Fruit fly (Drosophila melanogaster) whole organism, pupa: ENCODE measurements around the gene grsm.

Source experiments
- CG12605 ChIP-seq: fragments of 200-800 bp; sonication (Bioruptor generic); IDR thresholded peaks from 2 replicates; pipeline ENCODE4 v1.3.6; 2022; ENCODE audit warnings: missing biosample characterization, missing genetic modification characterization
- CG13204 ChIP-seq: fragments of 200-800 bp; sonication (Bioruptor generic); optimal IDR thresholded peaks from 2 replicates; lab custom pipeline; 2018; ENCODE audit warnings: missing biosample characterization, mild to moderate bottlenecking, missing genetic modification characterization, moderate library complexity
- CG15710 ChIP-seq: fragments of 200-800 bp; sonication (Bioruptor generic); optimal IDR thresholded peaks from 2 replicates; lab custom pipeline; 2018; ENCODE audit warnings: missing biosample characterization, mild to moderate bottlenecking, missing genetic modification characterization, moderate library complexity
- CG17806 ChIP-seq: fragments of 200-800 bp; sonication (Bioruptor generic); optimal IDR thresholded peaks from 2 replicates; lab custom pipeline; 2018; ENCODE audit warnings: missing biosample characterization, mild to moderate bottlenecking, missing genetic modification characterization, moderate library complexity
- CG32121 ChIP-seq: fragments of 200-800 bp; sonication (Bioruptor generic); IDR thresholded peaks from 2 replicates; pipeline ENCODE4 v1.3.6; 2022; ENCODE audit warnings: missing biosample characterization, missing genetic modification characterization
- CG4496 ChIP-seq: fragments of 200-800 bp; sonication (Bioruptor generic); IDR thresholded peaks from 3 replicates; pipeline ENCODE4 v1.3.6; 2022; ENCODE audit warnings: missing biosample characterization, missing genetic modification characterization
- CG8301 ChIP-seq: fragments of 200-800 bp; sonication (Bioruptor generic); optimal IDR thresholded peaks from 2 replicates; lab custom pipeline; 2018; ENCODE audit warnings: missing biosample characterization, mild to moderate bottlenecking, missing genetic modification characterization
- D1 ChIP-seq: fragments of 200-800 bp; sonication (Bioruptor generic); optimal IDR thresholded peaks from 2 replicates; lab custom pipeline; 2018; ENCODE audit warnings: missing biosample characterization, mild to moderate bottlenecking, missing genetic modification characterization, moderate library complexity
- EcR ChIP-seq: fragments of 200-800 bp; sonication (Bioruptor generic); optimal IDR thresholded peaks from 3 replicates; lab custom pipeline; 2019; ENCODE audit warnings: missing biosample characterization, missing genetic modification characterization, mild to moderate bottlenecking, moderate library complexity, missing genetic modification reagents
- Pif1A ChIP-seq: fragments of 200-800 bp; sonication (Bioruptor generic); optimal IDR thresholded peaks from 3 replicates; lab custom pipeline; 2016; ENCODE audit warnings: missing biosample characterization, missing genetic modification characterization
- Pif1B ChIP-seq: fragments of 200-800 bp; sonication (Bioruptor generic); optimal IDR thresholded peaks from 3 replicates; lab custom pipeline; 2016; ENCODE audit warnings: missing biosample characterization, missing genetic modification characterization
- gl ChIP-seq: fragments of 200-800 bp; sonication (Bioruptor generic); optimal IDR thresholded peaks from 2 replicates; lab custom pipeline; 2018; ENCODE audit warnings: missing biosample characterization, mild to moderate bottlenecking, missing genetic modification characterization
- rn ChIP-seq: fragments of 200-800 bp; sonication (Bioruptor generic); IDR thresholded peaks from 2 replicates; pipeline ENCODE4 v1.3.6; 2022; ENCODE audit warnings: missing biosample characterization, missing genetic modification characterization

dm6 chr3R:13010905-13011620 is 43.6 kb upstream of the grsm start, which contains the start of gene CG8031:
- TF ChIP-seq D1, result no peak
- TF ChIP-seq EcR (GFP tag; lab: Kevin White, UChicago), result peak; percentile 100
- no peak for TF ChIP-seq CG17806 (tag; lab: Kevin White, UChicago)
- no peak for TF ChIP-seq CG12605 (GFP tag; lab: Robert Waterston, UW)
- no peak for TF ChIP-seq CG15710 (tag; lab: Kevin White, UChicago)
- TF ChIP-seq Pif1A (GFP tag; lab: Kevin White, UChicago), result no peak
- TF ChIP-seq CG8301 (tag; lab: Kevin White, UChicago), result no peak
- TF ChIP-seq rn (GFP tag; lab: Robert Waterston, UW), result no peak
- 0 out of 3 replicates have a peak, but pooled peaks have one; percentile 29 for TF ChIP-seq CG4496 (GFP tag; lab: Robert Waterston, UW)
- TF ChIP-seq gl, result no peak
- TF ChIP-seq Pif1B (GFP tag; lab: Kevin White, UChicago), result no peak
- TF ChIP-seq CG13204, result no peak
- TF ChIP-seq CG32121 (GFP tag; lab: Robert Waterston, UW), result no peak
